Worm (Caenorhabditis elegans) whole organism, L1 larva: ENCODE results near the gene ugt-21.

Experiments
- C04F5.9 ChIP-seq: sonication (generic microtip); optimal IDR thresholded peaks from 2 replicates; lab custom pipeline; 2016; ENCODE audit warnings: missing genetic modification characterization, missing compliant biosample characterization
- C16A3.4 ChIP-seq: fragments of 150-350 bp; optimal IDR thresholded peaks from 2 replicates; lab custom pipeline; 2014; ENCODE audit warnings: missing biosample characterization, missing genetic modification characterization
- C34B4.2 ChIP-seq: sonication (generic microtip); optimal IDR thresholded peaks from 2 replicates; lab custom pipeline; 2017; ENCODE audit warnings: mild to moderate bottlenecking, missing genetic modification characterization, missing compliant biosample characterization
- aha-1 ChIP-seq: fragments of 150-350 bp; optimal IDR thresholded peaks from 2 replicates; lab custom pipeline; 2014; ENCODE audit warnings: missing biosample characterization, missing genetic modification characterization
- aly-2 ChIP-seq: fragments of 150-350 bp; optimal IDR thresholded peaks from 2 replicates; lab custom pipeline; 2014; ENCODE audit warnings: missing biosample characterization, missing genetic modification characterization
- blmp-1 ChIP-seq: fragments of 150-350 bp; optimal IDR thresholded peaks from 2 replicates; lab custom pipeline; 2014; ENCODE audit warnings: missing biosample characterization, missing genetic modification characterization
- ceh-63 ChIP-seq: fragments of 200-800 bp; sonication (Bioruptor generic); optimal IDR thresholded peaks from 2 replicates; lab custom pipeline; 2018; ENCODE audit warnings: mild to moderate bottlenecking, missing genetic modification characterization, missing compliant biosample characterization
- ceh-8 ChIP-seq: fragments of 200-800 bp; sonication (Bioruptor generic); optimal IDR thresholded peaks from 2 replicates; lab custom pipeline; 2018; ENCODE audit warnings: mild to moderate bottlenecking, missing genetic modification characterization, moderate library complexity, missing compliant biosample characterization
- ceh-88 ChIP-seq: fragments of 200-800 bp; sonication (Bioruptor generic); IDR thresholded peaks from 2 replicates; pipeline ENCODE4 v1.3.6; 2022; ENCODE audit warnings: missing genetic modification characterization, missing compliant biosample characterization
- ceh-90 ChIP-seq: sonication (generic microtip); optimal IDR thresholded peaks from 2 replicates; lab custom pipeline; 2016; ENCODE audit warnings: missing genetic modification characterization, missing compliant biosample characterization
- dpl-1 ChIP-seq, 3 experiments: fragments of 150-350 bp in 2 of 3; sonication (generic microtip) in 1 of 3; optimal IDR thresholded peaks; 2 replicates each; lab custom pipeline; 2014 to 2017; ENCODE audit warnings: missing biosample characterization in 3 of 3, missing genetic modification characterization in 3 of 3, missing genetic modification reagents in 3 of 3
- dsc-1 ChIP-seq: sonication (generic microtip); optimal IDR thresholded peaks from 2 replicates; lab custom pipeline; 2016; ENCODE audit warnings: mild to moderate bottlenecking, missing genetic modification characterization, missing compliant biosample characterization
- efl-1 ChIP-seq, 4 experiments: fragments of 150-350 bp; optimal IDR thresholded peaks in 3 of 4; peaks in 1 of 4; 1 replicate in 1 of 4; 2 replicates in 3 of 4; lab custom pipeline; 2014; ENCODE audit warnings: missing biosample characterization in 2 of 4, missing genetic modification characterization in 2 of 4, missing genetic modification reagents in 2 of 4
- egl-13 ChIP-seq: sonication (generic microtip); optimal IDR thresholded peaks from 2 replicates; lab custom pipeline; 2016; ENCODE audit warnings: missing genotype, missing genetic modification reagents, missing genetic modification characterization, missing compliant biosample characterization
- egl-27 ChIP-seq, 2 experiments: fragments of 150-350 bp in 1 of 2; sonication (generic microtip); optimal IDR thresholded peaks; 3 replicates each; lab custom pipeline; 2017 to 2018; ENCODE audit warnings: missing biosample characterization in 2 of 2, missing genetic modification characterization in 2 of 2, missing genetic modification reagents in 2 of 2
- elt-2 ChIP-seq: sonication (generic microtip); optimal IDR thresholded peaks from 2 replicates; lab custom pipeline; 2016; ENCODE audit warnings: missing genetic modification characterization, mild to moderate bottlenecking, inconsistent platforms, missing compliant biosample characterization, missing genetic modification reagents
- ets-5 ChIP-seq: fragments of 200-800 bp; sonication (Bioruptor generic); IDR thresholded peaks from 2 replicates; pipeline ENCODE4 v1.3.6; 2022; ENCODE audit warnings: missing genetic modification characterization, missing compliant biosample characterization
- fkh-4 ChIP-seq: sonication (generic microtip); optimal IDR thresholded peaks from 2 replicates; lab custom pipeline; 2016; ENCODE audit warnings: missing compliant biosample characterization, missing genetic modification characterization, borderline replicate concordance
- fkh-8 ChIP-seq: sonication (generic microtip); optimal IDR thresholded peaks from 2 replicates; lab custom pipeline; 2016; ENCODE audit warnings: mild to moderate bottlenecking, missing genetic modification characterization, missing compliant biosample characterization
- fos-1 ChIP-seq: fragments of 150-350 bp; optimal IDR thresholded peaks from 2 replicates; lab custom pipeline; 2014; ENCODE audit warnings: missing biosample characterization, missing genetic modification characterization
- hlh-4 ChIP-seq: sonication (generic microtip); optimal IDR thresholded peaks from 2 replicates; lab custom pipeline; 2016; ENCODE audit warnings: mild to moderate bottlenecking, missing genetic modification characterization, missing compliant biosample characterization
- hpl-2 ChIP-seq: fragments of 150-350 bp; optimal IDR thresholded peaks from 2 replicates; lab custom pipeline; 2014; ENCODE audit warnings: missing biosample characterization, missing genetic modification reagents, missing genetic modification characterization
- isw-1 ChIP-seq: fragments of 200-800 bp; sonication (Bioruptor generic); IDR thresholded peaks from 2 replicates; pipeline ENCODE4 v1.3.6; 2022; ENCODE audit warnings: missing genetic modification characterization, missing compliant biosample characterization
- jun-1 ChIP-seq: fragments of 150-350 bp; optimal IDR thresholded peaks from 2 replicates; lab custom pipeline; 2014; ENCODE audit warnings: missing biosample characterization, missing genetic modification reagents, missing genetic modification characterization
- lin-13 ChIP-seq: fragments of 150-350 bp; optimal IDR thresholded peaks from 2 replicates; lab custom pipeline; 2014; ENCODE audit warnings: missing biosample characterization, missing genetic modification reagents, missing genetic modification characterization
- lin-14 ChIP-seq: fragments of 200-800 bp; sonication (Bioruptor generic); optimal IDR thresholded peaks from 2 replicates; lab custom pipeline; 2018; ENCODE audit warnings: mild to moderate bottlenecking, missing genetic modification characterization, moderate library complexity, missing compliant biosample characterization
- lin-35 ChIP-seq, 2 experiments: fragments of 150-350 bp; optimal IDR thresholded peaks; 2 replicates each; lab custom pipeline; 2014; ENCODE audit warnings: missing biosample characterization in 2 of 2, missing genetic modification characterization in 2 of 2, missing genetic modification reagents in 2 of 2
- lin-39 ChIP-seq: fragments of 150-350 bp; optimal IDR thresholded peaks from 2 replicates; lab custom pipeline; 2014; ENCODE audit warnings: missing biosample characterization, missing genetic modification reagents, missing genetic modification characterization
- lsy-2 ChIP-seq, 2 experiments: fragments of 150-350 bp; optimal IDR thresholded peaks; 2 replicates each; lab custom pipeline; 2014; ENCODE audit warnings: missing biosample characterization in 2 of 2, missing genetic modification characterization in 2 of 2
- mab-9 ChIP-seq: fragments of 200-800 bp; sonication (Bioruptor generic); IDR thresholded peaks from 2 replicates; pipeline ENCODE4 v1.3.6; 2022; ENCODE audit warnings: missing genetic modification reagents, missing genetic modification characterization, missing compliant biosample characterization
- mdl-1 ChIP-seq, 2 experiments: fragments of 150-350 bp; optimal IDR thresholded peaks; 2 replicates each; lab custom pipeline; 2014 to 2017; ENCODE audit warnings: missing biosample characterization in 2 of 2, missing genetic modification characterization in 2 of 2, inconsistent platforms in 1 of 2
- nhr-11 ChIP-seq: fragments of 150-350 bp; optimal IDR thresholded peaks from 2 replicates; lab custom pipeline; 2014; ENCODE audit warnings: missing biosample characterization, missing genetic modification characterization
- nhr-19 ChIP-seq: fragments of 200-800 bp; sonication (Bioruptor generic); conservative IDR thresholded peaks from 2 replicates; pipeline ENCODE4 v1.3.6; 2022; ENCODE audit warnings: missing genetic modification characterization, missing compliant biosample characterization
- nhr-20 ChIP-seq: sonication (generic microtip); optimal IDR thresholded peaks from 2 replicates; lab custom pipeline; 2016; ENCODE audit warnings: mild to moderate bottlenecking, missing genetic modification characterization, missing compliant biosample characterization
- nhr-47 ChIP-seq: sonication (generic microtip); optimal IDR thresholded peaks from 2 replicates; lab custom pipeline; 2016; ENCODE audit warnings: mild to moderate bottlenecking, missing genetic modification characterization, moderate library complexity, missing compliant biosample characterization
- nhr-71 ChIP-seq: sonication (generic microtip); optimal IDR thresholded peaks from 2 replicates; lab custom pipeline; 2016; ENCODE audit warnings: mild to moderate bottlenecking, missing genetic modification characterization, moderate library complexity, missing compliant biosample characterization
- nhr-76 ChIP-seq: sonication (generic microtip); optimal IDR thresholded peaks from 2 replicates; lab custom pipeline; 2017; ENCODE audit warnings: missing biosample characterization, missing genetic modification characterization
- nhr-77 ChIP-seq: fragments of 150-350 bp; optimal IDR thresholded peaks from 2 replicates; lab custom pipeline; 2014; ENCODE audit warnings: missing biosample characterization, missing genetic modification characterization
- pag-3 ChIP-seq: sonication (generic microtip); optimal IDR thresholded peaks from 2 replicates; lab custom pipeline; 2017; ENCODE audit warnings: missing genetic modification characterization, mild to moderate bottlenecking, missing compliant biosample characterization, antibody characterized with exemption, borderline replicate concordance; ENCODE audit not compliant: insufficient read depth
- pax-3 ChIP-seq: fragments of 200-800 bp; sonication (Bioruptor generic); optimal IDR thresholded peaks from 2 replicates; lab custom pipeline; 2018; ENCODE audit warnings: mild to moderate bottlenecking, missing genetic modification characterization, moderate library complexity, missing compliant biosample characterization
- pqm-1 ChIP-seq: sonication (generic microtip); optimal IDR thresholded peaks from 3 replicates; lab custom pipeline; 2017; ENCODE audit warnings: missing biosample characterization, missing genetic modification characterization
- rnt-1 ChIP-seq: sonication (generic microtip); optimal IDR thresholded peaks from 2 replicates; lab custom pipeline; 2016; ENCODE audit warnings: mild to moderate bottlenecking, missing genetic modification characterization, moderate library complexity, missing compliant biosample characterization
- sox-4 ChIP-seq: sonication (generic microtip); optimal IDR thresholded peaks from 2 replicates; lab custom pipeline; 2016; ENCODE audit warnings: missing genetic modification characterization, missing compliant biosample characterization
- sptf-1 ChIP-seq: fragments of 150-350 bp; optimal IDR thresholded peaks from 2 replicates; lab custom pipeline; 2014; ENCODE audit warnings: missing biosample characterization, missing genetic modification characterization
- sup-37 ChIP-seq: fragments of 200-800 bp; sonication (Bioruptor generic); optimal IDR thresholded peaks from 2 replicates; lab custom pipeline; 2018; ENCODE audit warnings: mild to moderate bottlenecking, missing genetic modification characterization, missing compliant biosample characterization
- swsn-7 ChIP-seq: sonication (generic microtip); optimal IDR thresholded peaks from 2 replicates; lab custom pipeline; 2016; ENCODE audit warnings: missing genetic modification characterization, missing compliant biosample characterization
- tlp-1 ChIP-seq: fragments of 150-350 bp; optimal IDR thresholded peaks from 2 replicates; lab custom pipeline; 2014; ENCODE audit warnings: missing biosample characterization, missing genetic modification characterization
- unc-130 ChIP-seq: fragments of 150-350 bp; optimal IDR thresholded peaks from 2 replicates; lab custom pipeline; 2017; ENCODE audit warnings: missing biosample characterization, missing genetic modification characterization, inconsistent platforms
- unc-30 ChIP-seq: sonication (generic microtip); optimal IDR thresholded peaks from 2 replicates; lab custom pipeline; 2017; ENCODE audit warnings: missing biosample characterization, missing genetic modification characterization
- unc-98 ChIP-seq: fragments of 200-800 bp; sonication (Bioruptor generic); IDR thresholded peaks from 2 replicates; pipeline ENCODE4 v1.3.6; 2022; ENCODE audit warnings: missing genetic modification characterization, missing compliant biosample characterization
- xbp-1 ChIP-seq: sonication (generic microtip); optimal IDR thresholded peaks from 2 replicates; lab custom pipeline; 2016; ENCODE audit warnings: missing genetic modification characterization, missing compliant biosample characterization
- zag-1 ChIP-seq: fragments of 150-350 bp; optimal IDR thresholded peaks from 2 replicates; lab custom pipeline; 2014; ENCODE audit warnings: missing biosample characterization, missing genetic modification characterization
- zip-4 ChIP-seq: fragments of 200-800 bp; sonication (Bioruptor generic); optimal IDR thresholded peaks from 2 replicates; lab custom pipeline; 2018; ENCODE audit warnings: mild to moderate bottlenecking, missing genetic modification characterization, moderate library complexity, missing compliant biosample characterization
- ztf-4 ChIP-seq: fragments of 150-350 bp; optimal IDR thresholded peaks from 2 replicates; lab custom pipeline; 2014; ENCODE audit warnings: missing biosample characterization, missing genetic modification characterization

ugt-21 gene

ce11 chrIV:9535105-9535504 is 35.0 kb downstream of the ugt-21 start (continued):
- TF ChIP-seq nhr-71 (tag; lab: Kevin White, UChicago) (peak; percentile 55), fos-1 (tag; lab: Kevin White, UChicago) (no peak), fkh-4 (no peak), hlh-4 (tag; lab: Kevin White, UChicago) (no peak), unc-98 (GFP tag; lab: Robert Waterston, UW) (no peak), lin-39 (tag; lab: Kevin White, UChicago) (no peak), lin-13 (GFP tag; lab: Kevin White, UChicago) (no peak), lin-14 (GFP tag; lab: Kevin White, UChicago) (peak; percentile 47), zag-1 (tag; lab: Kevin White, UChicago) (no peak), fkh-8 (tag; lab: Kevin White, UChicago) (no peak), mdl-1 (tag; optimal IDR thresholded peaks at IDR 0.05; lab: Kevin White, UChicago) (no peak), unc-130 (tag; lab: Kevin White, UChicago) (no peak), ceh-63 (GFP tag; lab: Kevin White, UChicago) (no peak), unc-30 (tag; lab: Kevin White, UChicago) (no peak), jun-1 (tag; lab: Kevin White, UChicago) (no peak), dpl-1 (GFP tag; optimal IDR thresholded peaks at IDR 0.05; lab: Kevin White, UChicago) (no peak), nhr-11 (tag; lab: Kevin White, UChicago) (no peak), C34B4.2 (tag; lab: Kevin White, UChicago) (no peak), rnt-1 (tag; lab: Kevin White, UChicago) (no peak), mab-9 (GFP tag; lab: Robert Waterston, UW) (no peak), elt-2 (tag; lab: Kevin White, UChicago) (no peak), pax-3 (tag; lab: Kevin White, UChicago) (no peak), C04F5.9 (tag; lab: Kevin White, UChicago) (no peak), nhr-77 (tag; lab: Kevin White, UChicago) (no peak), pqm-1 (tag; lab: Kevin White, UChicago) (no peak), ceh-88 (GFP tag; lab: Robert Waterston, UW) (no peak), nhr-20 (tag; lab: Kevin White, UChicago) (peak; percentile 63), pag-3 (tag; lab: Kevin White, UChicago) (no peak), zip-4 (GFP tag; lab: Kevin White, UChicago) (no peak), sox-4 (tag; lab: Kevin White, UChicago) (no peak), lsy-2 (tag; optimal IDR thresholded peaks at IDR 0.05; lab: Kevin White, UChicago) (no peak), aha-1 (tag; lab: Kevin White, UChicago) (no peak), nhr-47 (tag; lab: Kevin White, UChicago) (no peak), nhr-76 (tag; lab: Kevin White, UChicago) (no peak), hpl-2 (GFP tag; lab: Kevin White, UChicago) (no peak), xbp-1 (no peak), sup-37 (GFP tag; lab: Kevin White, UChicago) (no peak), nhr-19 (GFP tag; lab: Robert Waterston, UW) (peak; percentile 28), tlp-1 (no peak), lin-35 (GFP tag; optimal IDR thresholded peaks at IDR 0.05; lab: Kevin White, UChicago) (peak in 1 of 2 experiments; percentile 20), isw-1 (GFP tag; lab: Robert Waterston, UW) (no peak), sptf-1 (tag; lab: Kevin White, UChicago) (no peak), ztf-4 (tag; lab: Kevin White, UChicago) (no peak), aly-2 (tag; lab: Kevin White, UChicago) (no peak), egl-13 (tag; lab: Kevin White, UChicago) (no peak), ets-5 (GFP tag; lab: Robert Waterston, UW) (no peak), blmp-1 (peak; percentile 76), efl-1 (optimal IDR thresholded peaks at IDR 0.05; lab: Kevin White, UChicago) (no peak), efl-1 (GFP tag; optimal IDR thresholded peaks at IDR 0.05 in 1 of 2; lab: Kevin White, UChicago) (no peak), egl-27 (tag; optimal IDR thresholded peaks at IDR 0.05; lab: Kevin White, UChicago) (no peak), ceh-8 (GFP tag; lab: Kevin White, UChicago) (no peak), ceh-90 (tag; lab: Kevin White, UChicago) (no peak), dsc-1 (tag; lab: Kevin White, UChicago) (no peak), C16A3.4 (tag; lab: Kevin White, UChicago) (no peak), swsn-7 (tag; lab: Kevin White, UChicago) (no peak)
